Fruit fly (Drosophila melanogaster) whole organism, embryonic: ENCODE measurements around the gene CG13454.
A peak's percentile ranks its signal among the peaks of the same experiment; 100 is the strongest.

ENCODE experiments used
- Adf1 ChIP-seq: fragments of 200-800 bp; sonication (Bioruptor generic); IDR thresholded peaks from 2 replicates; pipeline ENCODE4 v1.3.6; 2022; ENCODE audit warnings: missing biosample characterization, missing genetic modification characterization
- Aef1 ChIP-seq: fragments of 200-800 bp; sonication (Bioruptor generic); IDR thresholded peaks from 3 replicates; pipeline ENCODE4 v1.3.6; 2022; ENCODE audit warnings: missing biosample characterization, missing genetic modification characterization
- CG10147 ChIP-seq: fragments of 200-800 bp; sonication (Bioruptor generic); optimal IDR thresholded peaks from 2 replicates; lab custom pipeline; 2019; ENCODE audit warnings: missing biosample characterization, mild to moderate bottlenecking, missing genetic modification characterization, moderate library complexity
- CG10366 ChIP-seq: fragments of 200-800 bp; sonication (Bioruptor generic); IDR thresholded peaks from 2 replicates; pipeline ENCODE4 v1.3.6; 2022; ENCODE audit warnings: missing biosample characterization, missing genetic modification characterization
- CG11504 ChIP-seq: fragments of 200-800 bp; sonication (Bioruptor generic); optimal IDR thresholded peaks from 3 replicates; lab custom pipeline; 2019; ENCODE audit warnings: missing biosample characterization, mild to moderate bottlenecking, missing genetic modification characterization, moderate library complexity
- CG12219 ChIP-seq: fragments of 200-800 bp; sonication (Bioruptor generic); optimal IDR thresholded peaks from 3 replicates; lab custom pipeline; 2018; ENCODE audit warnings: missing biosample characterization, mild to moderate bottlenecking, missing genetic modification characterization
- CG12659 ChIP-seq: fragments of 200-800 bp; sonication (Bioruptor generic); optimal IDR thresholded peaks from 3 replicates; lab custom pipeline; 2017; ENCODE audit warnings: mild to moderate bottlenecking, missing biosample characterization, missing genetic modification reagents, missing genetic modification characterization
- CG17802 ChIP-seq: fragments of 200-800 bp; sonication (Bioruptor generic); optimal IDR thresholded peaks from 2 replicates; lab custom pipeline; 2018; ENCODE audit warnings: missing biosample characterization, mild to moderate bottlenecking, missing genetic modification characterization, moderate library complexity
- CG1832 ChIP-seq: fragments of 200-800 bp; sonication (Bioruptor generic); optimal IDR thresholded peaks from 2 replicates; lab custom pipeline; 2017; ENCODE audit warnings: missing biosample characterization, mild to moderate bottlenecking, missing genetic modification characterization, inconsistent platforms
- CG2202 ChIP-seq: fragments of 200-800 bp; sonication (Bioruptor generic); optimal IDR thresholded peaks from 2 replicates; lab custom pipeline; 2018; ENCODE audit warnings: missing biosample characterization, mild to moderate bottlenecking, missing genetic modification characterization
- CG2875 ChIP-seq: fragments of 200-800 bp; sonication (Bioruptor generic); optimal IDR thresholded peaks from 2 replicates; lab custom pipeline; 2017; ENCODE audit warnings: missing biosample characterization, mild to moderate bottlenecking, missing genetic modification characterization, missing genetic modification reagents
- CG2889 ChIP-seq: fragments of 200-800 bp; sonication (Bioruptor generic); IDR thresholded peaks from 3 replicates; pipeline ENCODE4 v1.3.6; 2022; ENCODE audit warnings: missing biosample characterization, missing genetic modification characterization
- CG30020 ChIP-seq: fragments of 200-800 bp; optimal IDR thresholded peaks from 2 replicates; lab custom pipeline; 2019; ENCODE audit warnings: missing biosample characterization, mild to moderate bottlenecking, missing genetic modification characterization, moderate library complexity
- CG30403 ChIP-seq: fragments of 200-800 bp; sonication (Bioruptor generic); optimal IDR thresholded peaks from 3 replicates; lab custom pipeline; 2016; ENCODE audit warnings: missing biosample characterization, missing genetic modification characterization
- CG31388 ChIP-seq: fragments of 200-800 bp; sonication (Bioruptor generic); optimal IDR thresholded peaks from 2 replicates; lab custom pipeline; 2016; ENCODE audit warnings: missing biosample characterization, missing genetic modification characterization
- CG34376 ChIP-seq: fragments of 200-800 bp; sonication (Bioruptor generic); optimal IDR thresholded peaks from 2 replicates; lab custom pipeline; 2018; ENCODE audit warnings: missing biosample characterization, mild to moderate bottlenecking, missing genetic modification characterization
- CG3995 ChIP-seq: fragments of 200-800 bp; sonication (Bioruptor generic); optimal IDR thresholded peaks from 3 replicates; lab custom pipeline; 2016; ENCODE audit warnings: missing biosample characterization, missing genetic modification characterization
- CG42726 ChIP-seq: fragments of 200-800 bp; sonication (Bioruptor generic); IDR thresholded peaks from 2 replicates; pipeline ENCODE4 v1.3.6; 2022; ENCODE audit warnings: missing biosample characterization, missing genetic modification characterization; ENCODE audit not compliant: partially characterized antibody
- CG5953 ChIP-seq: fragments of 200-800 bp; sonication (Bioruptor generic); IDR thresholded peaks from 2 replicates; pipeline ENCODE4 v1.3.6; 2022; ENCODE audit warnings: missing biosample characterization, missing genetic modification characterization
- CG7357 ChIP-seq: fragments of 200-800 bp; sonication (Bioruptor generic); IDR thresholded peaks from 3 replicates; pipeline ENCODE4 v1.3.6; 2022; ENCODE audit warnings: missing biosample characterization, missing genetic modification characterization
- CG7556 ChIP-seq: fragments of 200-800 bp; sonication (Bioruptor generic); optimal IDR thresholded peaks from 2 replicates; lab custom pipeline; 2017; ENCODE audit warnings: missing biosample characterization, mild to moderate bottlenecking, missing genetic modification characterization
- CG8290 ChIP-seq, 3 experiments: fragments of 200-800 bp; sonication (Bioruptor generic); optimal IDR thresholded peaks; 2 replicates each; lab custom pipeline; 2016 to 2019; ENCODE audit warnings: missing biosample characterization in 3 of 3, missing genetic modification characterization in 3 of 3, mild to moderate bottlenecking in 2 of 3, moderate library complexity in 1 of 3
- CG8359 ChIP-seq: fragments of 200-800 bp; sonication (Bioruptor generic); optimal IDR thresholded peaks from 2 replicates; lab custom pipeline; 2017; ENCODE audit warnings: missing biosample characterization, mild to moderate bottlenecking, missing genetic modification characterization, borderline replicate concordance
- CG8944 ChIP-seq: fragments of 200-800 bp; sonication (Bioruptor generic); optimal IDR thresholded peaks from 3 replicates; lab custom pipeline; 2016; ENCODE audit warnings: missing biosample characterization, missing genetic modification characterization
- D ChIP-seq, 2 experiments: fragments of 200-800 bp in 1 of 2; fragments of >200 bp in 1 of 2; sonication (Bioruptor generic) in 1 of 2; optimal IDR thresholded peaks; 2 replicates in 1 of 2; 3 replicates in 1 of 2; lab custom pipeline; 2017; ENCODE audit warnings: mild to moderate bottlenecking in 1 of 2, missing biosample characterization in 1 of 2, missing genetic modification characterization in 1 of 2, missing genetic modification reagents in 1 of 2
- Dbx ChIP-seq: fragments of 200-800 bp; sonication (Bioruptor generic); IDR thresholded peaks from 3 replicates; pipeline ENCODE4 v1.3.6; 2022; ENCODE audit warnings: missing biosample characterization, missing genetic modification characterization
- ERR ChIP-seq: fragments of 200-800 bp; sonication (Bioruptor generic); optimal IDR thresholded peaks from 2 replicates; lab custom pipeline; 2016; ENCODE audit warnings: missing biosample characterization, missing genetic modification characterization
- Fer2 ChIP-seq: fragments of 200-800 bp; sonication (Bioruptor generic); optimal IDR thresholded peaks from 2 replicates; lab custom pipeline; 2018; ENCODE audit warnings: missing biosample characterization, mild to moderate bottlenecking, missing genetic modification characterization, moderate library complexity
- HmgZ ChIP-seq: fragments of 200-800 bp; sonication (Bioruptor generic); optimal IDR thresholded peaks from 2 replicates; lab custom pipeline; 2018; ENCODE audit warnings: missing biosample characterization, mild to moderate bottlenecking, missing genetic modification characterization
- Hr3 ChIP-seq: fragments of 200-800 bp; sonication (Bioruptor generic); optimal IDR thresholded peaks from 3 replicates; lab custom pipeline; 2016; ENCODE audit warnings: missing biosample characterization, missing genetic modification characterization
- NC2β ChIP-seq: fragments of 200-800 bp; sonication (Bioruptor generic); optimal IDR thresholded peaks from 2 replicates; lab custom pipeline; 2016; ENCODE audit warnings: missing biosample characterization, missing genetic modification characterization
- Side ChIP-seq: fragments of 200-800 bp; sonication (Bioruptor generic); optimal IDR thresholded peaks from 2 replicates; lab custom pipeline; 2016; ENCODE audit warnings: missing biosample characterization, missing genetic modification characterization
- amos ChIP-seq: fragments of 200-800 bp; sonication (Bioruptor generic); IDR thresholded peaks from 2 replicates; pipeline ENCODE4 v1.3.6; 2022; ENCODE audit warnings: missing biosample characterization, missing genetic modification characterization; ENCODE audit not compliant: partially characterized antibody
- ara ChIP-seq: fragments of 200-800 bp; sonication (Bioruptor generic); IDR thresholded peaks from 2 replicates; pipeline ENCODE4 v1.3.6; 2022; ENCODE audit warnings: missing biosample characterization, missing genetic modification characterization
- croc ChIP-seq: fragments of 200-800 bp; sonication (Bioruptor generic); conservative IDR thresholded peaks from 3 replicates; pipeline ENCODE4 v1.3.6; 2022; ENCODE audit warnings: missing biosample characterization, missing genetic modification characterization
- dpn ChIP-seq, 2 experiments: fragments of 200-800 bp; sonication (Bioruptor generic); optimal IDR thresholded peaks; 3 replicates each; lab custom pipeline; 2016; ENCODE audit warnings: missing biosample characterization in 2 of 2, missing genetic modification characterization in 2 of 2
- eve ChIP-seq, 2 experiments: fragments of >200 bp; optimal IDR thresholded peaks; 2 replicates each; lab custom pipeline; 2017; ENCODE audit warnings: missing biosample characterization in 2 of 2, missing genetic modification characterization in 2 of 2
- ftz-f1 ChIP-seq: fragments of 200-800 bp; sonication (Bioruptor generic); optimal IDR thresholded peaks from 2 replicates; lab custom pipeline; 2016; ENCODE audit warnings: missing biosample characterization, missing genetic modification characterization
- h ChIP-seq: fragments of >200 bp; optimal IDR thresholded peaks from 2 replicates; lab custom pipeline; 2017
- ham ChIP-seq: fragments of 200-800 bp; sonication (Bioruptor generic); IDR thresholded peaks from 2 replicates; pipeline ENCODE4 v1.3.6; 2022; ENCODE audit warnings: missing biosample characterization, missing genetic modification characterization
- insv ChIP-seq, 2 experiments: fragments of 200-800 bp; sonication (Bioruptor generic); optimal IDR thresholded peaks; 3 replicates each; lab custom pipeline; 2016 to 2018; ENCODE audit warnings: missing biosample characterization in 2 of 2, missing genetic modification characterization in 2 of 2
- jumu ChIP-seq: fragments of 200-800 bp; sonication (Bioruptor generic); optimal IDR thresholded peaks from 3 replicates; lab custom pipeline; 2016; ENCODE audit warnings: missing biosample characterization, missing genetic modification characterization
- knrl ChIP-seq: fragments of 200-800 bp; sonication (Bioruptor generic); IDR thresholded peaks from 3 replicates; pipeline ENCODE4 v1.3.6; 2022; ENCODE audit warnings: missing biosample characterization, missing genetic modification characterization; ENCODE audit not compliant: partially characterized antibody
- mirr ChIP-seq: fragments of 200-800 bp; sonication (Bioruptor generic); optimal IDR thresholded peaks from 3 replicates; lab custom pipeline; 2018; ENCODE audit warnings: missing biosample characterization, mild to moderate bottlenecking, missing genetic modification characterization
- nerfin-1 ChIP-seq: fragments of 200-800 bp; sonication (Bioruptor generic); optimal IDR thresholded peaks from 3 replicates; lab custom pipeline; 2019; ENCODE audit warnings: missing biosample characterization, mild to moderate bottlenecking, missing genetic modification characterization, moderate library complexity
- phol ChIP-seq: fragments of 200-800 bp; sonication (Bioruptor generic); optimal IDR thresholded peaks from 3 replicates; lab custom pipeline; 2018; ENCODE audit warnings: missing biosample characterization, mild to moderate bottlenecking, missing genetic modification characterization, moderate library complexity
- ro ChIP-seq: fragments of 200-800 bp; sonication (Bioruptor generic); IDR thresholded peaks from 2 replicates; pipeline ENCODE4 v1.3.6; 2022; ENCODE audit warnings: missing biosample characterization, missing genetic modification characterization
- tgo ChIP-seq: fragments of 200-800 bp; sonication (Bioruptor generic); IDR thresholded peaks from 3 replicates; pipeline ENCODE4 v1.3.6; 2022; ENCODE audit warnings: missing biosample characterization, missing genetic modification characterization
- tio ChIP-seq: fragments of 200-800 bp; sonication (Bioruptor generic); optimal IDR thresholded peaks from 2 replicates; lab custom pipeline; 2017; ENCODE audit warnings: missing biosample characterization, missing genetic modification characterization, inconsistent platforms
- yki ChIP-seq: fragments of >200 bp; optimal IDR thresholded peaks from 3 replicates; lab custom pipeline; 2018

The CG13454 gene

dm6 chr3L:15565829-15566433 lies 49.1 kb upstream of the CG13454 start, which contains the start of gene dop (continued):
- TF ChIP-seq jumu (GFP tag; lab: Kevin White, UChicago) (peak; percentile 26), CG8290 (GFP tag; optimal IDR thresholded peaks at IDR 0.05; lab: Kevin White, UChicago) (peak; percentile 3), CG8290 (tag; optimal IDR thresholded peaks at IDR 0.05; lab: Kevin White, UChicago) (peak in 1 of 2 experiments; percentile 40), CG30020 (tag; lab: Kevin White, UChicago) (peak; percentile 40), yki (no peak), tgo (no peak), CG1832 (GFP tag; lab: Kevin White, UChicago) (no peak), knrl (GFP tag; lab: Robert Waterston, UW) (peak; percentile 73), ara (no peak), ham (GFP tag; lab: Robert Waterston, UW) (no peak), CG10147 (no peak), NC2β (GFP tag; lab: Kevin White, UChicago) (peak; percentile 13), CG2875 (GFP tag; lab: Kevin White, UChicago) (no peak), Fer2 (tag; lab: Kevin White, UChicago) (no peak), CG17802 (tag; lab: Kevin White, UChicago) (no peak), CG31388 (GFP tag; lab: Kevin White, UChicago) (no peak), Dbx (GFP tag; lab: Robert Waterston, UW) (0 out of 3 replicates have a peak, but pooled peaks have one; percentile 35), CG12659 (peak; percentile 34), ro (GFP tag; lab: Robert Waterston, UW) (no peak), CG34376 (GFP tag; lab: Kevin White, UChicago) (no peak), Adf1 (no peak), croc (GFP tag; lab: Robert Waterston, UW) (no peak), CG2889 (GFP tag; lab: Robert Waterston, UW) (no peak), CG10366 (GFP tag; lab: Robert Waterston, UW) (no peak), CG2202 (tag; lab: Kevin White, UChicago) (no peak), tio (no peak), CG42726 (GFP tag; lab: Robert Waterston, UW) (no peak), D (optimal IDR thresholded peaks at IDR 0.05; lab: Kevin White, UChicago) (no peak), D (GFP tag; optimal IDR thresholded peaks at IDR 0.05; lab: Kevin White, UChicago) (no peak), Hr3 (GFP tag; lab: Kevin White, UChicago) (peak; percentile 17), Aef1 (GFP tag; lab: Robert Waterston, UW) (peak; percentile 38; the same call in 1 of the 3 replicates), CG3995 (GFP tag; lab: Kevin White, UChicago) (peak; percentile 82), CG8944 (GFP tag; lab: Kevin White, UChicago) (peak; percentile 10), CG7357 (no peak), Side (GFP tag; lab: Kevin White, UChicago) (peak; percentile 43), h (no peak), insv (GFP tag; optimal IDR thresholded peaks at IDR 0.05; lab: Kevin White, UChicago) (no peak), mirr (GFP tag; lab: Kevin White, UChicago) (no peak), ftz-f1 (no peak), nerfin-1 (tag; lab: Kevin White, UChicago) (no peak), CG11504 (tag; lab: Kevin White, UChicago) (no peak), CG8359 (no peak), CG12219 (GFP tag; lab: Kevin White, UChicago) (no peak), amos (GFP tag; lab: Robert Waterston, UW) (peak; percentile 72; the same call in 1 of the 2 replicates), dpn (GFP tag; optimal IDR thresholded peaks at IDR 0.05; lab: Kevin White, UChicago) (peak; percentile 13 to 30), phol (tag; lab: Kevin White, UChicago) (peak; percentile 43), eve (GFP tag; optimal IDR thresholded peaks at IDR 0.05; lab: Kevin White, UChicago) (no peak), HmgZ (peak; percentile 15), CG7556 (GFP tag; lab: Kevin White, UChicago) (no peak), ERR (peak; percentile 39), CG5953 (GFP tag; lab: Robert Waterston, UW) (no peak), CG30403 (GFP tag; lab: Kevin White, UChicago) (peak; percentile 23)
